Worm (Caenorhabditis elegans): Measurements from ENCODE around the gene pin-2.

DNA sequence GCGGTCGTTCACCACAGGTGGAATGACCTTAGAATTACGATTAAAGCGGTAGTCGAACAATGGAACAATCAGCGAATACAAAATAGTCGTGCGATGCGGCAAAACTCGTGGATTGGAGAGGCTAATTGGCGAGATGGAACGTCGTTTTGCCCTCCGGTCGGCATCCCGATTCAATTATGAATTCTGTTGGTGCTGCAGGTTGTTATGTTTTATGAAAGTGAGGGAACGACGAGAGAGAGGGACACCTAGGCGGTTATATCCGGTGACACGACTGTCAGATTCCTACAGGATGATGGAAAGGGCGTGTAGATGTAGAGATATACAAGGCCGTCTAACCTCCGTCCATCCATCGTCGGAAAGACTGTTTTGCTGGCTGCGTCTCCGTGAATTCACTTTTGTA lies 23.0 kb downstream of the pin-2 start:
- no peak for TF ChIP-seq skn-1 (tag; optimal IDR thresholded peaks at IDR 0.05)
- no peak for TF ChIP-seq ama-1 (optimal IDR thresholded peaks at IDR 0.05)
- no peak for TF ChIP-seq nhr-28 (tag; optimal IDR thresholded peaks at IDR 0.05)

All from whole organism, L3 larva.